Fruit fly (Drosophila melanogaster): ENCODE data around the gene ctp.
A peak's percentile ranks its signal among the peaks of the same experiment; 100 is the strongest.

ctp gene

dm6 chrX:4686723-4687122, 877 bp upstream of the ctp start, which contains the start of gene Pp2C1 (continued):
- no peak for TF ChIP-seq sug (tag; optimal IDR thresholded peaks at IDR 0.05)
- TF ChIP-seq hb (GFP tag; IDR thresholded peaks at IDR 0.05; ENCODE audit: partially characterized antibody) = peak; percentile 81
- TF ChIP-seq knrl (GFP tag; IDR thresholded peaks at IDR 0.05; ENCODE audit: partially characterized antibody) = peak; percentile 78; the same call in 2 of the 3 replicates
- no peak for TF ChIP-seq Dip3 (GFP tag; optimal IDR thresholded peaks at IDR 0.05)
- TF ChIP-seq BEAF-32 (GFP tag; optimal IDR thresholded peaks at IDR 0.05) = peak; percentile 83
- no peak for TF ChIP-seq CG7556 (GFP tag; optimal IDR thresholded peaks at IDR 0.05)
- no peak for TF ChIP-seq C15 (GFP tag; IDR thresholded peaks at IDR 0.05)
- no peak for TF ChIP-seq odd (GFP tag; optimal IDR thresholded peaks at IDR 0.05)
- TF ChIP-seq CG4707 (GFP tag; optimal IDR thresholded peaks at IDR 0.05) = no peak
- 0 out of 3 replicates have a peak, but pooled peaks have one; percentile 14 for TF ChIP-seq ci (GFP tag; IDR thresholded peaks at IDR 0.05)
- TF ChIP-seq sna (GFP tag; IDR thresholded peaks at IDR 0.05; ENCODE audit: partially characterized antibody) = peak; percentile 64; the same call in 1 of the 2 replicates
- TF ChIP-seq CTCF (GFP tag; optimal IDR thresholded peaks at IDR 0.05) = no peak
- TF ChIP-seq Hmr (GFP tag; optimal IDR thresholded peaks at IDR 0.05) = no peak
- TF ChIP-seq ems (GFP tag; optimal IDR thresholded peaks at IDR 0.05) = no peak
- peak; percentile 88 for TF ChIP-seq Dref (GFP tag; IDR thresholded peaks at IDR 0.05)
- TF ChIP-seq CG42726 (GFP tag; IDR thresholded peaks at IDR 0.05; ENCODE audit: partially characterized antibody) = peak; percentile 72; the same call in 1 of the 2 replicates
- TF ChIP-seq CG9437 (GFP tag; optimal IDR thresholded peaks at IDR 0.05) = no peak
- no peak for TF ChIP-seq Atf-2 (GFP tag; optimal IDR thresholded peaks at IDR 0.05)
- no peak for TF ChIP-seq CG3065 (GFP tag; optimal IDR thresholded peaks at IDR 0.05)
- peak; percentile 52; the same call in 1 of the 2 replicates for TF ChIP-seq CG9932 (GFP tag; IDR thresholded peaks at IDR 0.05)
- no peak for TF ChIP-seq otp (GFP tag; IDR thresholded peaks at IDR 0.05)
- no peak for TF ChIP-seq CG17612 (GFP tag; IDR thresholded peaks at IDR 0.05)
- TF ChIP-seq vvl (GFP tag; IDR thresholded peaks at IDR 0.05) = peak; percentile 23
- no peak for TF ChIP-seq dmrt99B (tag; optimal IDR thresholded peaks at IDR 0.05)
- peak; percentile 5 for TF ChIP-seq Deaf1 (tag; optimal IDR thresholded peaks at IDR 0.05)
- TF ChIP-seq ato (GFP tag; IDR thresholded peaks at IDR 0.05; ENCODE audit: partially characterized antibody) = peak; percentile 75
- no peak for TF ChIP-seq CG12942 (GFP tag; optimal IDR thresholded peaks at IDR 0.05)
- TF ChIP-seq CG17802 (tag; optimal IDR thresholded peaks at IDR 0.05) = no peak
- peak; percentile 77 for TF ChIP-seq Scr (GFP tag; IDR thresholded peaks at IDR 0.05; ENCODE audit: partially characterized antibody)
- no peak for TF ChIP-seq CG18476 (GFP tag; optimal IDR thresholded peaks at IDR 0.05)
- TF ChIP-seq Eip74EF (GFP tag; optimal IDR thresholded peaks at IDR 0.05) = no peak
- TF ChIP-seq CG12659 (GFP tag; optimal IDR thresholded peaks at IDR 0.05) = peak; percentile 14
- TF ChIP-seq CG1024 (GFP tag; IDR thresholded peaks at IDR 0.05) = no peak
- peak; percentile 60; the same call in 2 of the 3 replicates for TF ChIP-seq Doc3 (GFP tag; IDR thresholded peaks at IDR 0.05; ENCODE audit: partially characterized antibody)
- no peak for TF ChIP-seq CG17186 (GFP tag; optimal IDR thresholded peaks at IDR 0.05)
- no peak for TF ChIP-seq CG4282 (GFP tag; optimal IDR thresholded peaks at IDR 0.05)
- TF ChIP-seq Asciz (GFP tag; optimal IDR thresholded peaks at IDR 0.05) = peak; percentile 98
- no peak for TF ChIP-seq CG10979 (tag; optimal IDR thresholded peaks at IDR 0.05)
- no peak for TF ChIP-seq CG10366 (GFP tag; IDR thresholded peaks at IDR 0.05)
- peak; percentile 26 for TF ChIP-seq CG15514 (GFP tag; optimal IDR thresholded peaks at IDR 0.05)
- TF ChIP-seq Abd-B (GFP tag; optimal IDR thresholded peaks at IDR 0.05) = no peak
- TF ChIP-seq Elba2 (GFP tag; optimal IDR thresholded peaks at IDR 0.05) = peak; percentile 79
- no peak for TF ChIP-seq CG8478 (optimal IDR thresholded peaks at IDR 0.05)
- TF ChIP-seq CG12391 (tag; optimal IDR thresholded peaks at IDR 0.05) = peak; percentile 4
